Worm (Caenorhabditis elegans) whole organism, L4 larva: ENCODE measurements around the gene C06E4.5.

Experiments used
- F10B5.3 ChIP-seq: sonication (generic microtip); optimal IDR thresholded peaks from 2 replicates; lab custom pipeline; 2016; ENCODE audit warnings: mild to moderate bottlenecking, missing genetic modification characterization, missing compliant biosample characterization
- F26F4.8 ChIP-seq: fragments of 200-800 bp; sonication (Bioruptor generic); conservative IDR thresholded peaks from 2 replicates; pipeline ENCODE4 v1.3.6; 2022; ENCODE audit warnings: missing genetic modification characterization, missing compliant biosample characterization
- T26A8.4 ChIP-seq: fragments of 200-800 bp; sonication (Bioruptor generic); IDR thresholded peaks from 2 replicates; pipeline ENCODE4 v1.3.6; 2022; ENCODE audit warnings: missing genetic modification characterization, missing compliant biosample characterization
- Y105C5A.15 ChIP-seq: fragments of 200-800 bp; sonication (Bioruptor generic); IDR thresholded peaks from 2 replicates; pipeline ENCODE4 v1.3.6; 2022; ENCODE audit warnings: missing genetic modification characterization, missing compliant biosample characterization
- Y48G9A.11 ChIP-seq: fragments of 200-800 bp; sonication (Bioruptor generic); IDR thresholded peaks from 2 replicates; pipeline ENCODE4 v1.3.6; 2022; ENCODE audit warnings: missing genetic modification reagents, missing genetic modification characterization, missing compliant biosample characterization
- ZK546.5 ChIP-seq, 2 experiments: sonication (generic microtip); optimal IDR thresholded peaks; 2 replicates each; lab custom pipeline; 2017; ENCODE audit warnings: missing biosample characterization in 2 of 2, missing genetic modification characterization in 2 of 2
- aha-1 ChIP-seq: fragments of 150-350 bp; peaks from one replicate; lab custom pipeline; 2014; ENCODE audit warnings: missing biosample characterization, missing genetic modification characterization
- ceh-20 ChIP-seq: fragments of 200-800 bp; sonication (Bioruptor generic); IDR thresholded peaks from 2 replicates; pipeline ENCODE4 v1.3.6; 2022; ENCODE audit warnings: missing genetic modification reagents, missing genetic modification characterization, missing compliant biosample characterization
- ceh-62 ChIP-seq: sonication (generic microtip); optimal IDR thresholded peaks from 2 replicates; lab custom pipeline; 2017; ENCODE audit warnings: missing biosample characterization, missing genetic modification characterization
- ces-1 ChIP-seq: fragments of 150-350 bp; sonication (generic microtip); optimal IDR thresholded peaks from 4 replicates; lab custom pipeline; 2014; ENCODE audit warnings: missing biosample characterization, missing genetic modification reagents, missing genetic modification characterization
- ctbp-1 ChIP-seq: fragments of 200-800 bp; sonication (Bioruptor generic); IDR thresholded peaks from 2 replicates; pipeline ENCODE4 v1.3.6; 2022; ENCODE audit warnings: missing genetic modification reagents, missing genetic modification characterization, missing compliant biosample characterization
- daf-8 ChIP-seq: fragments of 200-800 bp; sonication (Bioruptor generic); IDR thresholded peaks from 2 replicates; pipeline ENCODE4 v1.3.6; 2022; ENCODE audit warnings: missing genetic modification characterization, missing compliant biosample characterization
- dmd-6 ChIP-seq: fragments of 200-800 bp; sonication (Bioruptor generic); IDR thresholded peaks from 2 replicates; pipeline ENCODE4 v1.3.6; 2022; ENCODE audit warnings: missing genetic modification reagents, missing genetic modification characterization, missing compliant biosample characterization
- dmd-8 ChIP-seq: fragments of 200-800 bp; sonication (Bioruptor generic); IDR thresholded peaks from 2 replicates; pipeline ENCODE4 v1.3.6; 2022; ENCODE audit warnings: missing genetic modification characterization, missing compliant biosample characterization
- fos-1 ChIP-seq: fragments of 150-350 bp; optimal IDR thresholded peaks from 2 replicates; lab custom pipeline; 2014; ENCODE audit warnings: missing biosample characterization, missing genetic modification characterization
- hlh-30 ChIP-seq: sonication (generic microtip); optimal IDR thresholded peaks from 2 replicates; lab custom pipeline; 2017; ENCODE audit warnings: antibody characterized with exemption, mild to moderate bottlenecking, missing genetic modification characterization, missing compliant biosample characterization; ENCODE audit not compliant: insufficient read depth
- hmg-1.1 ChIP-seq: fragments of 200-800 bp; sonication (Bioruptor generic); IDR thresholded peaks from 2 replicates; pipeline ENCODE4 v1.3.6; 2022; ENCODE audit warnings: missing genetic modification reagents, missing genetic modification characterization, missing compliant biosample characterization
- lin-13 ChIP-seq: fragments of 150-350 bp; optimal IDR thresholded peaks from 2 replicates; lab custom pipeline; 2014; ENCODE audit warnings: missing biosample characterization, missing genetic modification reagents, missing genetic modification characterization
- madf-9 ChIP-seq: fragments of 200-800 bp; sonication (Bioruptor generic); conservative IDR thresholded peaks from 2 replicates; pipeline ENCODE4 v1.3.6; 2022; ENCODE audit warnings: missing genetic modification reagents, missing genetic modification characterization, missing compliant biosample characterization
- mdl-1 ChIP-seq, 2 experiments: fragments of 150-350 bp in 1 of 2; sonication (generic microtip) in 1 of 2; optimal IDR thresholded peaks; 2 replicates each; lab custom pipeline; 2014 to 2017; ENCODE audit warnings: missing biosample characterization in 2 of 2, missing genetic modification characterization in 2 of 2
- mep-1 ChIP-seq: fragments of 150-350 bp; sonication (generic microtip); optimal IDR thresholded peaks from 3 replicates; lab custom pipeline; 2014; ENCODE audit warnings: missing biosample characterization, missing genetic modification characterization
- nhr-102 ChIP-seq: sonication (generic microtip); optimal IDR thresholded peaks from 2 replicates; lab custom pipeline; 2016; ENCODE audit warnings: mild to moderate bottlenecking, missing genetic modification characterization, moderate library complexity, missing compliant biosample characterization
- nhr-25 ChIP-seq: sonication (generic microtip); optimal IDR thresholded peaks from 2 replicates; lab custom pipeline; 2017; ENCODE audit warnings: missing genetic modification characterization, mild to moderate bottlenecking, missing compliant biosample characterization, antibody characterized with exemption, moderate library complexity, borderline replicate concordance; ENCODE audit not compliant: insufficient read depth
- nhr-28 ChIP-seq: fragments of 150-350 bp; optimal IDR thresholded peaks from 2 replicates; lab custom pipeline; 2014; ENCODE audit warnings: missing biosample characterization, missing genetic modification characterization
- nhr-6 ChIP-seq: fragments of 150-350 bp; optimal IDR thresholded peaks from 2 replicates; lab custom pipeline; 2014; ENCODE audit warnings: missing biosample characterization, missing genetic modification characterization
- nhr-76 ChIP-seq: fragments of 150-350 bp; optimal IDR thresholded peaks from 2 replicates; lab custom pipeline; 2014; ENCODE audit warnings: missing biosample characterization, missing genetic modification characterization
- nhr-77 ChIP-seq: fragments of 150-350 bp; optimal IDR thresholded peaks from 2 replicates; lab custom pipeline; 2014; ENCODE audit warnings: missing biosample characterization, missing genetic modification characterization
- pha-4 ChIP-seq, 2 experiments: fragments of 150-350 bp in 1 of 2; fragments of 200-800 bp in 1 of 2; sonication (Bioruptor generic) in 1 of 2; IDR thresholded peaks in 1 of 2; optimal IDR thresholded peaks in 1 of 2; 2 replicates each; pipeline versions ENCODE4 v1.3.6 to Lab custom; 2014 to 2022; ENCODE audit warnings: missing genetic modification characterization in 2 of 2, missing genetic modification reagents in 2 of 2, missing biosample characterization in 1 of 2, missing compliant biosample characterization in 1 of 2
- snpc-1.2 ChIP-seq: fragments of 200-800 bp; sonication (Bioruptor generic); IDR thresholded peaks from 2 replicates; pipeline ENCODE4 v1.3.6; 2022; ENCODE audit warnings: missing genetic modification reagents, missing genetic modification characterization, missing compliant biosample characterization
- snpc-4 ChIP-seq: fragments of 150-350 bp; optimal IDR thresholded peaks from 2 replicates; lab custom pipeline; 2014; ENCODE audit warnings: missing biosample characterization, missing genetic modification characterization
- unc-130 ChIP-seq: sonication (generic microtip); optimal IDR thresholded peaks from 2 replicates; lab custom pipeline; 2016; ENCODE audit warnings: missing genetic modification reagents, missing genetic modification characterization, missing compliant biosample characterization
- unc-62 ChIP-seq, 3 experiments: fragments of 150-350 bp in 1 of 3; sonication (generic microtip); optimal IDR thresholded peaks in 2 of 3; peaks in 1 of 3; 1 replicate in 1 of 3; 2 replicates in 2 of 3; lab custom pipeline; 2014 to 2017; ENCODE audit warnings: missing biosample characterization in 3 of 3, missing genetic modification characterization in 3 of 3, missing genetic modification reagents in 3 of 3, missing genotype in 1 of 3
- vab-7 ChIP-seq: fragments of 200-800 bp; sonication (Bioruptor generic); IDR thresholded peaks from 2 replicates; pipeline ENCODE4 v1.3.6; 2022; ENCODE audit warnings: missing genetic modification reagents, missing genetic modification characterization, missing compliant biosample characterization
- ztf-11 ChIP-seq: fragments of 150-350 bp; optimal IDR thresholded peaks from 2 replicates; lab custom pipeline; 2014; ENCODE audit warnings: missing biosample characterization, missing genetic modification characterization

The C06E4.5 gene

DNA sequence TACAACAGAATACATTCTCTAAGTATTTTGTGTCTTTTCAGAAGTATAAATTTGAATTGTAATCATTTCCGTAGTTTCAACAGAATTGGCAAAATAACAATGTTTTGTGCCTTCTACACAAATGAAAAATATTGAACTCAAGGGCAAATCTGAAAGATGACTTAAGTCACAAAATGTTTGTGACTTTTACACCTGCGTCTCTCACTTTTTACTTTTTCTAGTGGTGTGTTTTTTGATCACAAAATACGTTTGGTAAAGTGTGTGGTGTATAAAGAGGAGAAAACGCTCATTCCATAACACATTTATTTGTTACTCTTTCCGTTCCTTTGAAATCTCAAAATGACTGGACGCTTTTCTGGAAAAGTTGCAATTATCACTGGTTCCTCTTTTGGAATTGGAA, 5.8 kb downstream of the C06E4.5 start, which contains the start of gene C06E4.3:
C06E4.3 (plus strand) TSS at position 289 of the 400 bp plus-strand sequence.
- TF ChIP-seq hlh-30 (peak; percentile 5), ztf-11 (tag; lab: Kevin White, UChicago) (no peak), dmd-6 (GFP tag; lab: Robert Waterston, UW) (peak; percentile 81), nhr-102 (tag; lab: Kevin White, UChicago) (peak; percentile 71), snpc-4 (no peak), T26A8.4 (GFP tag; lab: Robert Waterston, UW) (no peak), nhr-77 (peak; percentile 25), Y48G9A.11 (GFP tag; lab: Robert Waterston, UW) (no peak), nhr-28 (tag; lab: Kevin White, UChicago) (peak; percentile 97)

DNA sequence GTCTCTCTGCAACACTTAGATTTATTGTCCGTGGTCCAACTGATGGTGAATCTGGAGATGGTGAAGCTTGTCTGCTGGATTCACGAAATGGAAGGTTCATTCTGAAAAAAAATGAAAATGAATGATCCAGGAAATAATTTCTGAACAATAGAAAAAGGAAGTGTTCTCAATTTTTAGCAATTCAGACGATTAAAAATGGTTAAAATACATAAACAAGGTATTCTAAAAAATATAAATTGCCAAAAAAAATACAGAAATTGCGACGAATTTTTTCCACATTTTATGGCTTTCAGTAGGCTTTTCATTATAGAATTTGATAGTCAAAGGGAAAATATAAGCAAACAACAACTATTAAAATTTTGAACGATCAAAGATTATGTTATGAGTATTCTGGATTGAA, 8.3 kb downstream of the C06E4.5 start, which contains the start of gene glb-2:
glb-2 (minus strand) TSS at position 101 of the 400 bp plus-strand sequence.
- TF ChIP-seq vab-7 (no peak), ceh-62 (tag; lab: Kevin White, UChicago) (no peak), snpc-4 (no peak), madf-9 (no peak), lin-13 (GFP tag; lab: Kevin White, UChicago) (no peak), nhr-6 (no peak), aha-1 (tag; lab: Kevin White, UChicago) (no peak), ctbp-1 (no peak), pha-4 (GFP tag; IDR thresholded peaks at IDR 0.05; lab: Robert Waterston, UW) (no peak), pha-4 (tag; optimal IDR thresholded peaks at IDR 0.05; lab: Kevin White, UChicago) (no peak), T26A8.4 (GFP tag; lab: Robert Waterston, UW) (no peak), ZK546.5 (tag; optimal IDR thresholded peaks at IDR 0.05; lab: Kevin White, UChicago) (no peak), Y105C5A.15 (GFP tag; lab: Robert Waterston, UW) (no peak), mdl-1 (tag; optimal IDR thresholded peaks at IDR 0.05; lab: Kevin White, UChicago) (no peak)

DNA sequence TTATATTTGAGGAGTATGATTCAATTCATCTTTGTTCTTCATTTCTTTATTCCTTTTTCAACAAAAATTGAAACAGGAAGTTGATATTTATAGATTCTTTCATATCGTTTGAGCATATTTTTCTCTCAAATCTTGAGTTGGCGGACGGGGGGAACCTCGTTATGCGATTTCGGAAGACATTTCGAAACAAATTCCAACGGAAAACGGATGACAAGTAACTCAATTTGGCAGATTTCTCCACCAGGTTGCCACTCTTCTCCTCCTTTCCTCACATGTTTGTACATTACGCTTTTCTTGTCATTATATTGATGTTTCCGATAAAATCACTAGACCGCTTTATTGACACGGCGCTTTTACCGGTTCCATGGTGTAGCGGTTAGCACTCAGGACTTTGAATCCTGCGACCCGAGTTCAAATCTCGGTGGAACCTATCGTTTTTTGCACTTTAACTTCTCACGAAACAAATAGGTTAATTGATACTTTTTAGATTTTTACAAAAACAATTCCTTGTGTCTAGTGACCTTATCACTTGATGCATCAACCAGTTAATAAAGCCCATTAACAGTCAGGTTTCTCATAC, 20.3 kb downstream of the C06E4.5 start:
- TF ChIP-seq Y105C5A.15 (GFP tag; lab: Robert Waterston, UW) (no peak), fos-1 (tag; lab: Kevin White, UChicago) (no peak), dmd-6 (GFP tag; lab: Robert Waterston, UW) (no peak; the same call in 1 of the 2 replicates), aha-1 (tag; lab: Kevin White, UChicago) (peak; percentile 44), dmd-8 (GFP tag; lab: Robert Waterston, UW) (0 out of 2 replicates have a peak, but pooled peaks have one; percentile 58), lin-13 (GFP tag; lab: Kevin White, UChicago) (no peak), F26F4.8 (GFP tag; lab: Robert Waterston, UW) (0 out of 2 replicates have a peak, but pooled peaks have one; percentile 33), F10B5.3 (tag; lab: Kevin White, UChicago) (no peak), daf-8 (no peak), hlh-30 (peak; percentile 26), vab-7 (peak; percentile 70), snpc-1.2 (GFP tag; lab: Robert Waterston, UW) (peak; percentile 85), ces-1 (peak; percentile 33)
- TF ChIP-seq, all 104 proteins: peak for 7

DNA sequence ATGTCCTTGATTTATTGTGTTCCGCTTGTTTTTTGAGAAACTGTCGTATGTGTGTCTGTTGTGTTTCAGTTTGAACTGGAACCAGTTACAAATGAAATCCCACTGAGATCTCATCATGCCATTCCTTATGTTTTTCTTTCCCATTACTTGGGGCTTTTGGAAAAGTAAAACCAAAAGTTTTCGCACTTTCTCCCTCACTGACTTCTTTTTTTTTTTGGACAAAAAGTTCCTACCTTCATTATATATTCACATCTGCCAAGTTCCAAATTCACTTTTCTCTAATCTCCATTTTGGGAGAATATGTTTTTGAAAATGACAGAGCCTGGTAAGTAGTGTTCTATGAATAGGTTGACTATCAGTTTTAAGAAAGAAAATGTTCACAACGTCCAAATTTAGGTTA, 21.9 kb downstream of the C06E4.5 start, which contains the start of gene C06E4.2:
C06E4.2 (plus strand) TSS at position 301 of the 400 bp plus-strand sequence.
- no peak for TF ChIP-seq unc-130 (GFP tag; lab: Kevin White, UChicago)
- TF ChIP-seq ceh-20 (GFP tag; lab: Robert Waterston, UW) = no peak
- TF ChIP-seq vab-7 = no peak
- no peak for TF ChIP-seq pha-4 (GFP tag; IDR thresholded peaks at IDR 0.05; lab: Robert Waterston, UW)
- TF ChIP-seq pha-4 (tag; optimal IDR thresholded peaks at IDR 0.05; lab: Kevin White, UChicago) = no peak
- TF ChIP-seq fos-1 (tag; lab: Kevin White, UChicago) = no peak
- no peak for TF ChIP-seq unc-62 (GFP tag; optimal IDR thresholded peaks at IDR 0.05 in 1 of 2; lab: Kevin White, UChicago)
- no peak for TF ChIP-seq unc-62 (tag; optimal IDR thresholded peaks at IDR 0.05; lab: Kevin White, UChicago)
- no peak for TF ChIP-seq mep-1 (tag; lab: Kevin White, UChicago)
- TF ChIP-seq nhr-25 (tag; lab: Kevin White, UChicago) = no peak
- no peak for TF ChIP-seq hmg-1.1 (GFP tag; lab: Robert Waterston, UW)
- TF ChIP-seq dmd-8 (GFP tag; lab: Robert Waterston, UW) = no peak
- no peak for TF ChIP-seq nhr-76 (tag; lab: Kevin White, UChicago)
